Fruit fly (Drosophila melanogaster): Measurements from ENCODE around the gene CG13841.
A peak's percentile ranks its signal among the peaks of the same experiment; 100 is the strongest.

The CG13841 gene

dm6 chr3R:22747423-22748090, 19.9 kb downstream of the CG13841 start, which contains the start of gene CG17141 (continued):
- TF ChIP-seq amos (GFP tag; IDR thresholded peaks at IDR 0.05; ENCODE audit: partially characterized antibody) (peak; percentile 40; the same call in 1 of the 2 replicates), hkb (optimal IDR thresholded peaks at IDR 0.05) (no peak), hkb (GFP tag; IDR thresholded peaks at IDR 0.05) (peak; percentile 40), gfzf (GFP tag; optimal IDR thresholded peaks at IDR 0.05) (peak; percentile 42), bbx (GFP tag; IDR thresholded peaks at IDR 0.05; ENCODE audit: partially characterized antibody) (0 out of 2 replicates have a peak, but pooled peaks have one; percentile 28), Mes4 (GFP tag; optimal IDR thresholded peaks at IDR 0.05) (no peak), lbe (GFP tag; optimal IDR thresholded peaks at IDR 0.05) (no peak), ci (GFP tag; IDR thresholded peaks at IDR 0.05) (peak; percentile 42; the same call in 1 of the 3 replicates), Sry-δ (GFP tag; optimal IDR thresholded peaks at IDR 0.05) (peak; percentile 23), CG17802 (tag; optimal IDR thresholded peaks at IDR 0.05) (no peak), sna (GFP tag; IDR thresholded peaks at IDR 0.05; ENCODE audit: partially characterized antibody) (peak; percentile 27; the same call in 1 of the 2 replicates), vvl (GFP tag; IDR thresholded peaks at IDR 0.05) (peak; percentile 83), row (GFP tag; IDR thresholded peaks at IDR 0.05) (peak; percentile 12; the same call in 1 of the 3 replicates), trh (GFP tag; optimal IDR thresholded peaks at IDR 0.05) (no peak), CG17829 (tag; optimal IDR thresholded peaks at IDR 0.05) (peak; percentile 6), Rfx (GFP tag; IDR thresholded peaks at IDR 0.05) (0 out of 2 replicates have a peak, but pooled peaks have one; percentile 22), Bgb (GFP tag; IDR thresholded peaks at IDR 0.05; ENCODE audit: partially characterized antibody) (peak; percentile 45; the same call in 1 of the 2 replicates), Med (GFP tag) (peak; percentile 73), ranshi (GFP tag; IDR thresholded peaks at IDR 0.05) (no peak), trem (tag; optimal IDR thresholded peaks at IDR 0.05) (peak; percentile 36), CG3847 (GFP tag; IDR thresholded peaks at IDR 0.05) (peak; percentile 64), pzg (GFP tag; optimal IDR thresholded peaks at IDR 0.05) (peak; percentile 90), nerfin-1 (tag; optimal IDR thresholded peaks at IDR 0.05) (no peak), Scr (GFP tag; IDR thresholded peaks at IDR 0.05; ENCODE audit: partially characterized antibody) (peak; percentile 31; the same call in 1 of the 2 replicates), dmrt99B (tag; optimal IDR thresholded peaks at IDR 0.05) (no peak), CG10431 (GFP tag; optimal IDR thresholded peaks at IDR 0.05) (peak; percentile 9), CG4617 (GFP tag; optimal IDR thresholded peaks at IDR 0.05; ENCODE audit: borderline replicate concordance) (peak; percentile 28), CG3995 (GFP tag; optimal IDR thresholded peaks at IDR 0.05) (peak; percentile 77), Dll (GFP tag; IDR thresholded peaks at IDR 0.05; ENCODE audit: partially characterized antibody) (0 out of 4 replicates have a peak, but pooled peaks have one; percentile 27), wdn (GFP tag; IDR thresholded peaks at IDR 0.05) (no peak), org-1 (GFP tag; optimal IDR thresholded peaks at IDR 0.05) (no peak), crp (GFP tag; optimal IDR thresholded peaks at IDR 0.05) (peak; percentile 71 to 96), YL-1 (GFP tag; optimal IDR thresholded peaks at IDR 0.05) (peak; percentile 67), kah (GFP tag; optimal IDR thresholded peaks at IDR 0.05) (peak; percentile 25), CG3163 (GFP tag; optimal IDR thresholded peaks at IDR 0.05) (no peak)

- TF ChIP-seq CG7963 (GFP tag; IDR thresholded peaks at IDR 0.05; ENCODE audit: partially characterized antibody) (0 out of 3 replicates have a peak, but pooled peaks have one; percentile 13), CG15514 (GFP tag; optimal IDR thresholded peaks at IDR 0.05) (peak; percentile 40), trem (tag; optimal IDR thresholded peaks at IDR 0.05) (peak; percentile 53), E2f2 (GFP tag; IDR thresholded peaks at IDR 0.05) (peak; percentile 90), CG17568 (GFP tag; optimal IDR thresholded peaks at IDR 0.05) (no peak), YL-1 (GFP tag; optimal IDR thresholded peaks at IDR 0.05) (peak; percentile 10), Ets65A (GFP tag) (peak; percentile 84), CG17186 (GFP tag; optimal IDR thresholded peaks at IDR 0.05) (peak; percentile 50), stwl (tag; optimal IDR thresholded peaks at IDR 0.05) (peak; percentile 69), Dp (GFP tag; optimal IDR thresholded peaks at IDR 0.05) (peak; percentile 85), CG11456 (GFP tag; IDR thresholded peaks at IDR 0.05) (no peak), BEAF-32 (GFP tag; optimal IDR thresholded peaks at IDR 0.05) (peak; percentile 46), dmrt99B (tag; optimal IDR thresholded peaks at IDR 0.05) (no peak), Sin3A (optimal IDR thresholded peaks at IDR 0.05) (peak; percentile 61), CG30020 (tag; optimal IDR thresholded peaks at IDR 0.05) (peak; percentile 17), phol (tag; optimal IDR thresholded peaks at IDR 0.05) (peak; percentile 23), CrebB (tag; optimal IDR thresholded peaks at IDR 0.05) (no peak)
These were observed 22.1 kb downstream of the CG13841 start, which contains the start of the genes vret and HP1c for dm6 chr3R:22745432-22745831. TSS of gene vret (minus strand) at chr3R:22745581. TSS of gene HP1c (plus strand) at chr3R:22745620.
